Worm (Caenorhabditis elegans) whole organism, late embryonic: ENCODE results near the gene ocr-2.

Experiments used
- ceh-30 ChIP-seq: fragments of 150-350 bp; optimal IDR thresholded peaks from 2 replicates; lab custom pipeline; 2014; ENCODE audit warnings: missing biosample characterization, missing genetic modification characterization
- dmd-4 ChIP-seq: sonication (generic microtip); optimal IDR thresholded peaks from 2 replicates; lab custom pipeline; 2016; ENCODE audit warnings: borderline replicate concordance, missing genetic modification characterization, missing compliant biosample characterization
- pqm-1 ChIP-seq: sonication (generic microtip); optimal IDR thresholded peaks from 2 replicates; lab custom pipeline; 2016; ENCODE audit warnings: missing genetic modification characterization, missing compliant biosample characterization

- TF ChIP-seq pqm-1: no peak
- no peak for TF ChIP-seq dmd-4
- no peak for TF ChIP-seq ceh-30
Observed at ce11 chrIV:8203555-8203954, 16.3 kb downstream of the ocr-2 start.
